Fruit fly (Drosophila melanogaster): ENCODE data around the gene CtIP.

The CtIP gene

DNA sequence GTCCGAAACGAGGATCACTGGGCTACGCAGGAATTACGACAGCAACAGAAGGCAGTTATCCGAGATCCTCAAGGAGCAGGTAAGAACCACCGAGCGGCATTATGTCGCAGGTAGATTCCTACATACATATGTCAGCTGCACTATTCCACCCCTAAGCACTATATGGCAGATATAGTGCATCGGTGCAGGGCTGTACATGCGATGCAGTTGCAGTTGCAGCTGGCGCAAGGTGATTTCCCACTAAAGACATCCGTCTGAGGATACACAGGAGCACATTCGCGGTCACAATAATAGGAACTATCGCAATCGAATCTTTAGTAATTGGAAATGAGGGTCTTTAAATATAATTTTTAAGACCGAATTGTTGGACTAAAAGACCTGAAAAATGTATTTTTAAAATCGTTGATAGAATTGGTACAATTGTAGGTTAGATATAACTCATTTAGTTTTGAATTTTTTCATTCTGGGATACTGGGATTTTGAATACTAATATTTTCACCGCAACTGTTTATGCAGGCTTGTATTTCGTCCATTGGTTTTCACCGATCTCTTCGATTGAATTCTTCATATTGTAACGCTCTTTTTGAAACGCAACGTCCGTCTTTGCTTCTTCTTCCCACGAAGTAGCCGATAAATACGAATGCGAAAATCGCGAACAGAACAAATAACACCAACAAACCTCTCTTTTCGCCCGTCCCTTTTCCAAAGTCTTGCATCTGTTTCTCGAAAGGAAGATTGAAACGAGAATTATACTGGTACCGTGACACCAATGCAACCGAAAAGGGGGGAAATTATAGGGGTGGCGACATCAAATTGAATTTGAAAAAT lies 33.2 kb upstream of the CtIP start (continued):
- TF ChIP-seq peb (GFP tag; IDR thresholded peaks at IDR 0.05) (no peak), CG12391 (tag; optimal IDR thresholded peaks at IDR 0.05) (peak; percentile 60), Ets65A (GFP tag) (no peak), ase (GFP tag; IDR thresholded peaks at IDR 0.05) (no peak), abd-A (tag; optimal IDR thresholded peaks at IDR 0.05) (no peak), CG4820 (GFP tag; optimal IDR thresholded peaks at IDR 0.05) (peak; percentile 30), gt (GFP tag; IDR thresholded peaks at IDR 0.05) (no peak), ato (GFP tag; IDR thresholded peaks at IDR 0.05; ENCODE audit: partially characterized antibody) (no peak), zen2 (GFP tag; IDR thresholded peaks at IDR 0.05; ENCODE audit: partially characterized antibody) (no peak), eve (GFP tag; optimal IDR thresholded peaks at IDR 0.05) (peak in 1 of 2 experiments; percentile 60), bsh (GFP tag; optimal IDR thresholded peaks at IDR 0.05) (peak in 1 of 2 experiments; percentile 2), CG43689 (GFP tag; IDR thresholded peaks at IDR 0.05) (no peak), CG2889 (GFP tag; IDR thresholded peaks at IDR 0.05) (no peak), MBD-R2 (GFP tag; IDR thresholded peaks at IDR 0.05) (no peak), CG14710 (tag; optimal IDR thresholded peaks at IDR 0.05) (peak; percentile 73), caup (GFP tag; optimal IDR thresholded peaks at IDR 0.05; ENCODE audit: severe bottlenecking) (no peak), Spps (tag; optimal IDR thresholded peaks at IDR 0.05) (no peak), CG15479 (GFP tag; optimal IDR thresholded peaks at IDR 0.05) (peak; percentile 100), sisA (GFP tag; IDR thresholded peaks at IDR 0.05) (no peak), fru (optimal IDR thresholded peaks at IDR 0.05) (no peak), Dp (GFP tag; optimal IDR thresholded peaks at IDR 0.05) (no peak), Sry-δ (GFP tag; optimal IDR thresholded peaks at IDR 0.05) (no peak), Elba2 (GFP tag; optimal IDR thresholded peaks at IDR 0.05) (peak; percentile 54), jumu (GFP tag; optimal IDR thresholded peaks at IDR 0.05) (peak; percentile 17), Drgx (GFP tag; IDR thresholded peaks at IDR 0.05) (no peak), dmrt11E (tag; optimal IDR thresholded peaks at IDR 0.05) (peak; percentile 86), Adf1 (GFP tag; IDR thresholded peaks at IDR 0.05) (no peak), Atf6 (GFP tag; IDR thresholded peaks at IDR 0.05) (no peak), CG4282 (GFP tag; optimal IDR thresholded peaks at IDR 0.05) (no peak), CG9932 (GFP tag; IDR thresholded peaks at IDR 0.05) (no peak), CG14441 (GFP tag; IDR thresholded peaks at IDR 0.05) (no peak), Ada2b (GFP tag; IDR thresholded peaks at IDR 0.05) (no peak), CG6254 (GFP tag; optimal IDR thresholded peaks at IDR 0.05) (peak; percentile 37), CG18619 (GFP tag; optimal IDR thresholded peaks at IDR 0.05) (no peak), crc (GFP tag; optimal IDR thresholded peaks at IDR 0.05) (no peak), Usf (GFP tag; optimal IDR thresholded peaks at IDR 0.05) (peak; percentile 44), ap (GFP tag; IDR thresholded peaks at IDR 0.05) (no peak), CG3281 (GFP tag; optimal IDR thresholded peaks at IDR 0.05) (no peak), Rx (GFP tag; IDR thresholded peaks at IDR 0.05) (no peak), dpn (GFP tag; optimal IDR thresholded peaks at IDR 0.05) (peak in 1 of 2 experiments; percentile 5), CG1647 (GFP tag; optimal IDR thresholded peaks at IDR 0.05) (no peak), TFAM (GFP tag; optimal IDR thresholded peaks at IDR 0.05) (no peak), Jarid2 (GFP tag; optimal IDR thresholded peaks at IDR 0.05) (no peak), CG12659 (GFP tag; optimal IDR thresholded peaks at IDR 0.05) (no peak), CG2116 (GFP tag; optimal IDR thresholded peaks at IDR 0.05) (peak; percentile 66), zf30C (GFP tag; optimal IDR thresholded peaks at IDR 0.05) (no peak), pan (optimal IDR thresholded peaks at IDR 0.05) (no peak), pan (GFP tag; optimal IDR thresholded peaks at IDR 0.05 in 1 of 2, IDR thresholded peaks at IDR 0.05 in 1 of 2) (no peak), CG7786 (GFP tag; optimal IDR thresholded peaks at IDR 0.05) (peak; percentile 14), Stat92E (GFP tag; optimal IDR thresholded peaks at IDR 0.05) (peak in 1 of 3 experiments; percentile 10)
